Worm (Caenorhabditis elegans): ENCODE results near the gene F54F7.6.

DNA sequence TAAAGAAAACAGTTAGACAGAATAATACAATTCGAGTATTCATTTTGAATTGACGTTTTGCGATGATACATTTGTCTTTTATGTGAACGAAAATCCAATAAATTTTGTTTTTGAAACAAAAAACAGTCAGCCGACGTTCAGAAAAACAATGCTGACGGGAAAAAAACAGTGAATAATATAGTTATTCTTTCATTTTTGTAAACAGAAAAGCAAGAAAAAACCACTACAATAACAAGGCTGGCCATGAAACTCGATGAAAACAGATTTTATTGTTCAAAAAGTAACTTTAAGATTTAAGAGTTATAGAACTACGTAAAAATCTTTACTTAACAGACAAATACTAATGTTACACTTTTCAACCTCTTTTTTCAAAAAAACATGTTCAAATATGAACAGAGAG, 15.1 kb upstream of the F54F7.6 start, which contains the start of gene F54F7.3:
- no peak for TF ChIP-seq dao-5 (tag; optimal IDR thresholded peaks at IDR 0.05)
- no peak for TF ChIP-seq him-1 (tag; optimal IDR thresholded peaks at IDR 0.05)

Data from whole organism, L4/young adult.